Worm (Caenorhabditis elegans) whole organism, L2 larva: ENCODE data around the gene fat-2.
A peak's percentile ranks its signal among the peaks of the same experiment; 100 is the strongest.

Source experiments
- F13H6.1 ChIP-seq: sonication (generic microtip); optimal IDR thresholded peaks from 2 replicates; lab custom pipeline; 2016; ENCODE audit warnings: missing genetic modification characterization, missing compliant biosample characterization
- R02D3.7 ChIP-seq: fragments of 150-350 bp; optimal IDR thresholded peaks from 2 replicates; lab custom pipeline; 2014; ENCODE audit warnings: missing biosample characterization, missing genetic modification characterization
- Y55F3AM.14 ChIP-seq: fragments of 200-800 bp; sonication (Bioruptor generic); optimal IDR thresholded peaks from 2 replicates; lab custom pipeline; 2018; ENCODE audit warnings: mild to moderate bottlenecking, missing genetic modification characterization, missing compliant biosample characterization
- ZK546.5 ChIP-seq: sonication (generic microtip); optimal IDR thresholded peaks from 2 replicates; lab custom pipeline; 2017; ENCODE audit warnings: missing biosample characterization, missing genetic modification characterization
- aly-2 ChIP-seq: fragments of 150-350 bp; optimal IDR thresholded peaks from 2 replicates; lab custom pipeline; 2014; ENCODE audit warnings: missing biosample characterization, missing genetic modification characterization
- ama-1 ChIP-seq: fragments of 150-350 bp; optimal IDR thresholded peaks from 2 replicates; lab custom pipeline; 2018; ENCODE audit warnings: inconsistent platforms
- blmp-1 ChIP-seq: sonication (generic microtip); optimal IDR thresholded peaks from 2 replicates; lab custom pipeline; 2017; ENCODE audit warnings: missing genetic modification characterization, mild to moderate bottlenecking, missing compliant biosample characterization, antibody characterized with exemption, moderate library complexity; ENCODE audit not compliant: insufficient read depth
- ceh-16 ChIP-seq: fragments of 150-350 bp; optimal IDR thresholded peaks from 2 replicates; lab custom pipeline; 2014; ENCODE audit warnings: missing biosample characterization, missing genetic modification characterization
- ceh-82 ChIP-seq: fragments of 150-350 bp; optimal IDR thresholded peaks from 2 replicates; lab custom pipeline; 2014; ENCODE audit warnings: missing biosample characterization, missing genetic modification characterization
- crh-2 ChIP-seq: sonication (generic microtip); optimal IDR thresholded peaks from 2 replicates; lab custom pipeline; 2017; ENCODE audit warnings: missing biosample characterization, missing genetic modification characterization
- dmd-4 ChIP-seq: sonication (generic microtip); optimal IDR thresholded peaks from 2 replicates; lab custom pipeline; 2017; ENCODE audit warnings: missing biosample characterization, missing genetic modification characterization
- egl-27 ChIP-seq: sonication (generic microtip); optimal IDR thresholded peaks from 3 replicates; lab custom pipeline; 2017; ENCODE audit warnings: missing biosample characterization, missing genetic modification reagents, missing genetic modification characterization
- elt-3 ChIP-seq: sonication (generic microtip); optimal IDR thresholded peaks from 2 replicates; lab custom pipeline; 2017; ENCODE audit warnings: missing biosample characterization, missing genetic modification characterization
- fos-1 ChIP-seq: fragments of 150-350 bp; optimal IDR thresholded peaks from 2 replicates; lab custom pipeline; 2014; ENCODE audit warnings: missing biosample characterization, missing genetic modification characterization
- gmeb-1 ChIP-seq: fragments of 150-350 bp; optimal IDR thresholded peaks from 2 replicates; lab custom pipeline; 2014; ENCODE audit warnings: missing biosample characterization, missing genetic modification characterization
- lin-11 ChIP-seq: fragments of 150-350 bp; sonication (generic microtip); optimal IDR thresholded peaks from 2 replicates; lab custom pipeline; 2014; ENCODE audit warnings: missing biosample characterization, missing genetic modification characterization, inconsistent platforms, mixed read lengths
- lin-13 ChIP-seq: fragments of 150-350 bp; optimal IDR thresholded peaks from 2 replicates; lab custom pipeline; 2014; ENCODE audit warnings: missing biosample characterization, missing genetic modification reagents, missing genetic modification characterization
- lin-39 ChIP-seq: fragments of 150-350 bp; optimal IDR thresholded peaks from 2 replicates; lab custom pipeline; 2014; ENCODE audit warnings: missing biosample characterization, missing genetic modification reagents, missing genetic modification characterization
- lsy-2 ChIP-seq, 2 experiments: fragments of 150-350 bp in 1 of 2; sonication (generic microtip) in 1 of 2; optimal IDR thresholded peaks; 2 replicates each; lab custom pipeline; 2014 to 2017; ENCODE audit warnings: missing biosample characterization in 2 of 2, missing genetic modification characterization in 2 of 2
- mab-5 ChIP-seq: fragments of 150-350 bp; optimal IDR thresholded peaks from 2 replicates; lab custom pipeline; 2014; ENCODE audit warnings: missing biosample characterization, missing genetic modification characterization
- mbf-1 ChIP-seq: sonication (generic microtip); optimal IDR thresholded peaks from 2 replicates; lab custom pipeline; 2017; ENCODE audit warnings: missing biosample characterization, missing genetic modification characterization
- mdl-1 ChIP-seq, 2 experiments: fragments of 150-350 bp in 1 of 2; sonication (generic microtip) in 1 of 2; optimal IDR thresholded peaks; 2 replicates each; lab custom pipeline; 2017; ENCODE audit warnings: missing biosample characterization in 2 of 2, missing genetic modification characterization in 2 of 2
- nhr-10 ChIP-seq: sonication (generic microtip); optimal IDR thresholded peaks from 2 replicates; lab custom pipeline; 2017; ENCODE audit warnings: missing biosample characterization, missing genetic modification characterization
- nhr-129 ChIP-seq: fragments of 150-350 bp; optimal IDR thresholded peaks from 2 replicates; lab custom pipeline; 2014; ENCODE audit warnings: missing biosample characterization, missing genetic modification characterization
- nhr-23 ChIP-seq: fragments of 150-350 bp; optimal IDR thresholded peaks from 2 replicates; lab custom pipeline; 2014; ENCODE audit warnings: missing biosample characterization, missing genetic modification reagents, missing genetic modification characterization
- nhr-237 ChIP-seq: fragments of 150-350 bp; optimal IDR thresholded peaks from 2 replicates; lab custom pipeline; 2014; ENCODE audit warnings: missing biosample characterization, missing genetic modification characterization
- nhr-25 ChIP-seq: fragments of 150-350 bp; sonication (generic microtip); optimal IDR thresholded peaks from 3 replicates; lab custom pipeline; 2014; ENCODE audit warnings: missing biosample characterization, missing genetic modification characterization
- nhr-6 ChIP-seq: fragments of 150-350 bp; optimal IDR thresholded peaks from 2 replicates; lab custom pipeline; 2014; ENCODE audit warnings: missing biosample characterization, missing genetic modification characterization
- skn-1 ChIP-seq: sonication (generic microtip); optimal IDR thresholded peaks from 2 replicates; lab custom pipeline; 2017; ENCODE audit warnings: missing biosample characterization, missing genetic modification characterization
- sma-3 ChIP-seq: sonication (generic microtip); optimal IDR thresholded peaks from 2 replicates; lab custom pipeline; 2016; ENCODE audit warnings: missing genetic modification reagents, missing genetic modification characterization, missing compliant biosample characterization
- sma-9 ChIP-seq, 2 experiments: fragments of 150-350 bp in 1 of 2; sonication (generic microtip) in 1 of 2; optimal IDR thresholded peaks; 2 replicates each; lab custom pipeline; 2014 to 2016; ENCODE audit warnings: missing genetic modification characterization in 2 of 2, mild to moderate bottlenecking in 1 of 2, missing biosample characterization in 1 of 2, missing compliant biosample characterization in 1 of 2, missing genetic modification reagents in 1 of 2, moderate library complexity in 1 of 2
- unc-62 ChIP-seq: fragments of 150-350 bp; optimal IDR thresholded peaks from 2 replicates; lab custom pipeline; 2014; ENCODE audit warnings: missing biosample characterization, missing genetic modification reagents, missing genetic modification characterization
- zag-1 ChIP-seq: fragments of 150-350 bp; optimal IDR thresholded peaks from 2 replicates; lab custom pipeline; 2014; ENCODE audit warnings: missing biosample characterization, missing genetic modification characterization
- ztf-1 ChIP-seq: fragments of 200-800 bp; sonication (Bioruptor generic); conservative IDR thresholded peaks from 2 replicates; pipeline ENCODE4 v1.3.6; 2022; ENCODE audit warnings: missing genetic modification characterization, missing compliant biosample characterization
- ztf-11 ChIP-seq: sonication (generic microtip); optimal IDR thresholded peaks from 2 replicates; lab custom pipeline; 2017; ENCODE audit warnings: missing biosample characterization, missing genetic modification characterization
- ztf-4 ChIP-seq: fragments of 150-350 bp; optimal IDR thresholded peaks from 2 replicates; lab custom pipeline; 2014; ENCODE audit warnings: missing biosample characterization, missing genetic modification characterization

Gene fat-2

ce11 chrIV:13331285-13331684 lies 7.6 kb downstream of the fat-2 start, which contains the start of gene pqn-74:
Gene pqn-74, minus strand, starts transcription at chrIV:13331406.
- TF ChIP-seq gmeb-1 (tag; lab: Kevin White, UChicago) (no peak), ama-1 (lab: Kevin White, UChicago) (no peak), zag-1 (tag; lab: Kevin White, UChicago) (no peak), F13H6.1 (tag; lab: Kevin White, UChicago) (no peak), unc-62 (GFP tag; lab: Kevin White, UChicago) (no peak), skn-1 (no peak), lin-13 (GFP tag; lab: Kevin White, UChicago) (no peak), R02D3.7 (no peak), nhr-237 (tag; lab: Kevin White, UChicago) (no peak), egl-27 (no peak), lsy-2 (tag; optimal IDR thresholded peaks at IDR 0.05; lab: Kevin White, UChicago) (no peak), lin-11 (tag; lab: Kevin White, UChicago) (no peak), nhr-23 (no peak), lin-39 (tag; lab: Kevin White, UChicago) (no peak), dmd-4 (tag; lab: Kevin White, UChicago) (no peak), crh-2 (tag; lab: Kevin White, UChicago) (no peak), nhr-129 (tag; lab: Kevin White, UChicago) (no peak), ztf-1 (GFP tag; lab: Robert Waterston, UW) (no peak), ztf-11 (tag; lab: Kevin White, UChicago) (no peak)
- TF ChIP-seq, all 48 proteins: peak for 0

- TF ChIP-seq nhr-129 (tag; lab: Kevin White, UChicago), result peak; percentile 53
- peak; percentile 34 for TF ChIP-seq sma-9 (GFP tag; optimal IDR thresholded peaks at IDR 0.05; lab: Kevin White, UChicago)
- TF ChIP-seq sma-9 (tag; optimal IDR thresholded peaks at IDR 0.05; lab: Kevin White, UChicago), result no peak
- TF ChIP-seq F13H6.1 (tag; lab: Kevin White, UChicago), result peak; percentile 23
- no peak for TF ChIP-seq ama-1 (lab: Kevin White, UChicago)
- no peak for TF ChIP-seq ZK546.5 (tag; lab: Kevin White, UChicago)
- TF ChIP-seq mbf-1, result no peak
- peak; percentile 27 for TF ChIP-seq fos-1 (tag; lab: Kevin White, UChicago)
- no peak for TF ChIP-seq ztf-11 (tag; lab: Kevin White, UChicago)
Measured at ce11 chrIV:13334287-13334686, 10.6 kb downstream of the fat-2 start.

ce11 chrIV:13342555-13342954 lies 18.9 kb downstream of the fat-2 start, which contains the start of gene W02A2.5:
Gene W02A2.5, plus strand, starts transcription at chrIV:13342855.
- TF ChIP-seq elt-3 (no peak), ztf-4 (tag; lab: Kevin White, UChicago) (no peak), lin-11 (tag; lab: Kevin White, UChicago) (no peak), blmp-1 (tag; lab: Kevin White, UChicago) (no peak), Y55F3AM.14 (GFP tag; lab: Kevin White, UChicago) (no peak), nhr-129 (tag; lab: Kevin White, UChicago) (no peak), sma-3 (GFP tag; lab: Kevin White, UChicago) (no peak), ZK546.5 (tag; lab: Kevin White, UChicago) (no peak), gmeb-1 (tag; lab: Kevin White, UChicago) (no peak), lin-13 (GFP tag; lab: Kevin White, UChicago) (no peak), mab-5 (tag; lab: Kevin White, UChicago) (no peak)
- TF ChIP-seq, all 48 proteins: peak for 0

ce11 chrIV:13346078-13346477 lies 22.4 kb downstream of the fat-2 start:
- TF ChIP-seq nhr-25, result no peak
- TF ChIP-seq nhr-6 (tag; lab: Kevin White, UChicago), result no peak
- TF ChIP-seq mdl-1 (tag; optimal IDR thresholded peaks at IDR 0.05; lab: Kevin White, UChicago), result no peak
- TF ChIP-seq ztf-1 (GFP tag; lab: Robert Waterston, UW), result no peak
- TF ChIP-seq mbf-1, result no peak
- no peak for TF ChIP-seq lsy-2 (tag; optimal IDR thresholded peaks at IDR 0.05; lab: Kevin White, UChicago)
- TF ChIP-seq F13H6.1 (tag; lab: Kevin White, UChicago), result peak; percentile 9
- peak; percentile 61 for TF ChIP-seq sma-9 (GFP tag; optimal IDR thresholded peaks at IDR 0.05; lab: Kevin White, UChicago)
- no peak for TF ChIP-seq sma-9 (tag; optimal IDR thresholded peaks at IDR 0.05; lab: Kevin White, UChicago)
- no peak for TF ChIP-seq ama-1 (lab: Kevin White, UChicago)
- TF ChIP-seq ceh-82 (tag; lab: Kevin White, UChicago), result no peak
- TF ChIP-seq nhr-10 (tag; lab: Kevin White, UChicago), result no peak
- no peak for TF ChIP-seq aly-2 (tag; lab: Kevin White, UChicago)
- TF ChIP-seq gmeb-1 (tag; lab: Kevin White, UChicago), result peak; percentile 13
- no peak for TF ChIP-seq ceh-16 (tag; lab: Kevin White, UChicago)
- TF ChIP-seq crh-2 (tag; lab: Kevin White, UChicago), result no peak
- TF ChIP-seq fos-1 (tag; lab: Kevin White, UChicago), result peak; percentile 73
- TF ChIP-seq blmp-1 (tag; lab: Kevin White, UChicago), result no peak
- peak; percentile 63 for TF ChIP-seq nhr-129 (tag; lab: Kevin White, UChicago)
